Fruit fly (Drosophila melanogaster) whole organism: ENCODE measurements around the gene Cyp312a1.
A peak's percentile ranks its signal among the peaks of the same experiment; 100 is the strongest.

Experiments
- CG8478 ChIP-seq: fragments of >200 bp; optimal IDR thresholded peaks from 2 replicates; lab custom pipeline; 2018; ENCODE audit warnings: inconsistent platforms
- Dll ChIP-seq: fragments of >200 bp; optimal IDR thresholded peaks from 2 replicates; lab custom pipeline; 2017
- EcR ChIP-seq, 2 experiments: fragments of >200 bp; optimal IDR thresholded peaks; 2 replicates each; lab custom pipeline; 2017; ENCODE audit warnings: missing biosample characterization in 2 of 2, missing genetic modification characterization in 2 of 2, missing genetic modification reagents in 2 of 2
- pan ChIP-seq: fragments of >200 bp; optimal IDR thresholded peaks from 2 replicates; lab custom pipeline; 2017
- psq ChIP-seq: fragments of >200 bp; optimal IDR thresholded peaks from 2 replicates; lab custom pipeline; 2017
- usp ChIP-seq: fragments of >200 bp; optimal IDR thresholded peaks from 2 replicates; lab custom pipeline; 2017; ENCODE audit warnings: missing biosample characterization, missing genetic modification characterization, mixed read lengths

Cyp312a1 gene

DNA sequence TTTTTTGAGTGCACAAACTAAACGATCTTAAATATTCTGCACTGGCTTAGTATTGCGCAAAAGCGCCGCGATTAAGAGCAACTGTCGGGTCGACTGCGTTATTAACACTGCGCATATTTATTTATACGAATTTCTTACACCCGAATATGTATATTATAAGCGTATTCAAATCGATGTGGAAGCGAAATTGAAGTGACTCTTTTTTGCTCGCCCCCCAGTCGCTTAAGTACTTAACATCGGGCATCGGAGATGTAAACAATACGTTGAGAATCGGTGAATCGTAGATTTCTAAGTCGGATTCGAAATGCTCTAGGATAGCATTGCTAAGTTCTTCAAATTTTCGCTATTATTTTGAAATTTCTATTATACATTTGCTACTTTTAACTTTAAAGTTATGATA, at the start of gene Cyp312a1:
Cyp312a1 (minus strand) TSS at position 101 of the 400 bp plus-strand sequence.
- TF ChIP-seq EcR (GFP tag; optimal IDR thresholded peaks at IDR 0.05; lab: Kevin White, UChicago) (no peak), pan (lab: Kevin White, UChicago) (no peak), CG8478 (lab: Kevin White, UChicago) (no peak), psq (lab: Kevin White, UChicago) (no peak), Dll (no peak), usp (GFP tag; lab: Kevin White, UChicago) (no peak)

DNA sequence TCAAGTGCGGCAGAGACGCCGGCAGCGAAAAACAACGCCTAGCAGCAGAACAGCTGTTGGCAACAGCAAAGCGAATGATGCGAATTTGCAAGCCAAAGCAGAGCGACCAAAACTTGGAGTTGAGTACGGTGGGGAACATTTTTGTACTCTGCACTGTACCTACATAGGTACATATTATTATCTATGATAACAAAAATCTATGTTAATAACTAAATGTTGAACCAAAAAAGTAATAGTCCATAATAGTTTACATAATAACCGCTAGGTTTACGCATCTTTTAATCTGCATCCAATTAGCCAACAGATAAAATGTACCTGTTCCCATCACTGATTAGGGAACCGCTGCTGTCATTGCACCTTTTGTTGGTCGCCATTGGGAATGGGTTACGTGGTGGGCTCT, 49.4 kb upstream of the Cyp312a1 start:
- TF ChIP-seq EcR (GFP tag; optimal IDR thresholded peaks at IDR 0.05; lab: Kevin White, UChicago) (no peak), psq (lab: Kevin White, UChicago) (no peak), usp (GFP tag; lab: Kevin White, UChicago) (no peak)

DNA sequence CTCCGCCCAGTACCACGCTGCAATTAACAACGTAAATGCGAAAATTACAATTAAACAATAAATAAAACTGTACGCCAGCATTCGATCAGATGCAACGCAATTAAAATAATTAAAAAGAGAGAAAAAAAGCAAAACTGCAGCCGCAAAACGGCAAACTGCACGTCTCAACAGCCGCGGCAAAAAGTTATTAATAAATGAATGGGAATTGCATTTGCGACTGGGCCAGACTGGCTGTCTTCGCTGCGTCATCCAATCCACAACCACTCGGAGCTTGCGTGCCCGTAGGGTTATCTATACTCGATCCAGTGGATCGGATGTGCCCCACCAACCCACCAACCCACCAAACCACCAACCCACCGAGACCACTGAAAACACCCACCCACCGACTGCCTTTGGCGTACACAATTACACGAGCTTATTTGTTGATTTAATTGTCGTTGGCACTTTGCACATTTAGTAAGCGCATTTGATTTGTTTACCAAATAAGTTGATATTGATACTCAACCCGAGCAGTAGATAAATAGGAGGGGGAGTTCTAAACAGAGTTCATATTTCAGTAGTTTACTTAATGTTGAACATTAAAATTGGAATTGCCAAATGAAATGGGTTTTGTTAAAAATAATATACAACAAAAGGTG, 47.2 kb upstream of the Cyp312a1 start:
- TF ChIP-seq psq (lab: Kevin White, UChicago) = no peak
- no peak for TF ChIP-seq Dll
- TF ChIP-seq pan (lab: Kevin White, UChicago) = no peak
- no peak for TF ChIP-seq EcR (GFP tag; optimal IDR thresholded peaks at IDR 0.05; lab: Kevin White, UChicago)
- no peak for TF ChIP-seq usp (GFP tag; lab: Kevin White, UChicago)
- no peak for TF ChIP-seq CG8478 (lab: Kevin White, UChicago)

DNA sequence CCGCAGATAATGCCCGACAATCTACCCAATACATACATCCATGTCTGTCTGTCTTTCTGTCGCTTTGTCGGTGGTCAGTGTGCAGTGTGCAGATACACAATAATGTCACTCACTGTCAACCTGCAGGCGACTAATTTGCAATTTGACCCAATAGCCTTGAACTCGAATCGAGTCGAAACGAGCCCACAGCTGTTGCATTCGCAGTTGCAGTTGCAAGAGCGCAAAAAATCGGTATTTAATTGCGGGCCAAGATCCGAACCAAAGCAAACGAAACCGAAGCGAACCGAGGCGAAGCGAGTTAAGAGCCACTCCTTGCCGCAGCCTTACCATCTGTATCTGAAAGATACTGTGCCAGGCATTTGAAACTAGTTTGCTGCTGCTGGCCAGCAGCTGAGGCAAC, 42.3 kb upstream of the Cyp312a1 start:
- TF ChIP-seq CG8478 (lab: Kevin White, UChicago) (no peak), usp (GFP tag; lab: Kevin White, UChicago) (no peak), pan (lab: Kevin White, UChicago) (no peak), Dll (no peak), psq (lab: Kevin White, UChicago) (no peak), EcR (GFP tag; optimal IDR thresholded peaks at IDR 0.05; lab: Kevin White, UChicago) (no peak)

DNA sequence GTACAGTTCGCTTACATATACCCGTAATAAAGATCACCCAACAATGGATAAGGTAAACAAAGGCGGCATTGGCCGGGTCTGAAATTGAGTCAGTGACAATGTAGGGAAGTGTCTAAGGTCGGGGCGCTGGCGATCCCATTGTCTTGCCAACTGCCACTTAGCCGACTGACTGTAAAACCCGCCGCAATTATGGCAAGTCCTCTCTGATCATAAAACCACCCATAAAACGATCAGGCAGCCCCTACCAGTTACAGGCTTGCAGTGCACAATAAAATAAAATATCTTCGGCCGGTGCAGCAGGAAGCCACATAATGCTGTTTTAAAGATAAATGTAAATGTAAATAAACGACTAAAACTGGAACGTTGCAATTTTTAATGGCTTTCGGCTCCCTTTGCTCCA, 41.2 kb upstream of the Cyp312a1 start:
- TF ChIP-seq CG8478 (lab: Kevin White, UChicago) (no peak), EcR (GFP tag; optimal IDR thresholded peaks at IDR 0.05; lab: Kevin White, UChicago) (no peak)

DNA sequence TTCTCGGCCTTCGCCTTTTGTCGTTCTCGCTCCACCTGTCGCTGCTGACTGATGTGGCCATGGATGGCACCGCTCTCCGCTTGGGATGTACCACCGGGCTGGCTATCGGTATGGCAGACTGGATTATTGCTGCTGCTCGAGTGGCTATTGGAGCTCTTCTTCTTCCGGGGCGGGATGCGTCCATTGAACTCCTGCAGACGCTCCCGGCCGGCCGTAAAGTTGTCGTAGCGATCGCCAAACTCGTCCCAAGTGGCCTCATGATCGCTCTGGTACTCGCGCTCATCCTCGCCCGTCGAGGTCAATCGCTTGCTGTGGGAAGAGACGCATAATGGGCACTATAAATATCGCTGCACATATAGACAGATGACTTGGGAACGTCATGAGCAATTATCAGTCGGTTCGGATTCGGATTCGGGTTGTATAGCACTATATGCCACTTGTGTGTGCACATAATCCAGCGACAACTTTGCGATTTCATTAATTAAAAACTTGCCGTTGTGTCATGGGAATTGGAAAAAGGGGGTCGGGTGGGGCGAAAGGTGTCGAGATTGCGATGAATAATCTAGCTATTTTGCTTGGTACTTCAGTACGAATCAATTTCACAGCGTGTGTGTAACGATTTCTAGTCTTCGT, 39.7 kb upstream of the Cyp312a1 start:
- peak in 1 of 2 experiments; percentile 69 for TF ChIP-seq EcR (GFP tag; optimal IDR thresholded peaks at IDR 0.05; lab: Kevin White, UChicago)
- TF ChIP-seq psq (lab: Kevin White, UChicago) = no peak

DNA sequence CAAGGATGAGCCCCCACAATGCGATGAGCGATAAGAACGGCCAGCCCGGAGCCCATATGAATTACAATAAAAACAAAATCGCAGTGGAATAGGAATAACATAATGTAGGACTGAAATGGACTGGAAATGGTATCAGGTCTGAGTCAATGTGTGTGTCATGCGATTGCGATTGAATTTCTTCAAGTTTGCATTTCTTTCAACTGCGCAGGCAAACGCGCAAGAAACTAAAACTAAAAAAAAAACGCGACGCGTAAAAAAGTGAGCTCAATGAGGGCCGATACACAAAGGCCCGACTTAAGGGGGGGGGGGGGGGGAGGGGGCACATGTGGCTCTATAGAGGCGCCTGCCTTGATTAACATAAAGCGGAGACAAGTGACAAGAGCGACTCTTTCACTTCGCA, 38.6 kb upstream of the Cyp312a1 start:
- TF ChIP-seq psq (lab: Kevin White, UChicago) (no peak), usp (GFP tag; lab: Kevin White, UChicago) (no peak)

DNA sequence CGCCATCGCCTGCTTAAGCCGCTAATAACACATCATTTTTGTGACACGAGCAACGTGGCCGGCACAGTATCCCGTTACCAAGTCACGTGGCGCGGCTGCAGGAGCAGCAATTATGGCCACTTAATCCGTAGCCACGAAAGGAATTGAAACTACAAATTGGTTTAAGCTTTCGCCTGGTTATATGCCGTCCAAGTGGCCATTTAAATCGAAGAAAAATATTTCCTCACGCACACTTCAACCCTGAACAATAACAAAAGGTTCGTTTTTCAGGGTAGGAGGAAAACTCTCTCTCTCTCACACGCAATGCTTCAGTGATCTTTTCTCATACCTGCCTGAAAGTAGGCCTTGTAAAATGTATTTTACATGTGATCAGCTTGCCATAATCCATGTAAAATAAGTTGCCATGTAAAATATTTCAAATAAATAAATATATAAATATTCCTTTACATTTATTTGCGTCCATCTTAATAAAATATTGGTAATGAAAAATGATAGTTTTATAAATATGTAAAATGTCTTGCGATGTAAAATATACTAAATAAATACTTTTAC, 34.6 kb upstream of the Cyp312a1 start:
- TF ChIP-seq usp (GFP tag; lab: Kevin White, UChicago) (no peak), pan (lab: Kevin White, UChicago) (no peak), psq (lab: Kevin White, UChicago) (no peak), CG8478 (lab: Kevin White, UChicago) (no peak), EcR (GFP tag; optimal IDR thresholded peaks at IDR 0.05; lab: Kevin White, UChicago) (no peak), Dll (no peak)

DNA sequence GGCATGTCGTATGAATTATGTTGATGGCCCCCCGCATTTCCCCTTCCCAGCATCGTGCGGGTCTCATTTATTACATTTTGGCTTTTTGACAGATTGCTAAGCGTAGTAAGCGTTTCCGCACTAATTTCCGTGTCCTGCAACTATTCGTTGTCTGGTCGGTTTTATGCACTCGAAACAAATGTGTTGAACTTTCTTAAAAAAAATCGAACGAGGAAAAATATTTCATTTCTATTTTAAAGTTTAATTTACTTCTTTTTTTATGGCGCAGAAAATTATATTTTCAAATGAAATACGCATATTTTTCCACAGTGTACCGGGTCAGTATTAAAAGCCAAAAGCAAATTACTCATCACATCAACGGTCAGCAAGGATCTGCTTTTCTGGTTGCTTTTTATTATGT, 32.3 kb upstream of the Cyp312a1 start:
- TF ChIP-seq psq (lab: Kevin White, UChicago) (no peak), EcR (GFP tag; optimal IDR thresholded peaks at IDR 0.05; lab: Kevin White, UChicago) (no peak), pan (lab: Kevin White, UChicago) (no peak), CG8478 (lab: Kevin White, UChicago) (no peak), usp (GFP tag; lab: Kevin White, UChicago) (no peak), Dll (no peak)

DNA sequence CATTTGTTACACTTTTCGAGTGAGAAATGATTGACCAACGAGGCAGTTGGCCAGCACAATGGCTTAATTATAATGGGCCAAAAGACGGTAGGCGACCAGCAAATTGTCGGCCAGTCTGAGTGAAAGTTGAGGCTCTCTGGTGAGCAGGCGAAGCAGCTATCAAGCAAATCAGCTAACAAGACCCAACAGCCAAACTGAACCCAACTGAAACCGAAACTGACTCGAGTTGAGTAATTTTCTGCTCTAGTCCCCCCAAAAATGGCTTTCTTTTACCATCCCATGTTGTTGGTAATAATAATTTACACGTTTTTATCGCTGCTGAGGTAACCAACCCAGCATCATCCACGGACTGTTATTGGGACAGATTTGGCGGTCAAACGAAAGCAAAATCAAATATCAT, 30.6 kb upstream of the Cyp312a1 start:
- TF ChIP-seq psq (lab: Kevin White, UChicago) = no peak
- TF ChIP-seq pan (lab: Kevin White, UChicago) = no peak
- TF ChIP-seq EcR (GFP tag; optimal IDR thresholded peaks at IDR 0.05; lab: Kevin White, UChicago) = no peak
- TF ChIP-seq Dll = no peak
- TF ChIP-seq CG8478 (lab: Kevin White, UChicago) = no peak
- TF ChIP-seq usp (GFP tag; lab: Kevin White, UChicago) = no peak

DNA sequence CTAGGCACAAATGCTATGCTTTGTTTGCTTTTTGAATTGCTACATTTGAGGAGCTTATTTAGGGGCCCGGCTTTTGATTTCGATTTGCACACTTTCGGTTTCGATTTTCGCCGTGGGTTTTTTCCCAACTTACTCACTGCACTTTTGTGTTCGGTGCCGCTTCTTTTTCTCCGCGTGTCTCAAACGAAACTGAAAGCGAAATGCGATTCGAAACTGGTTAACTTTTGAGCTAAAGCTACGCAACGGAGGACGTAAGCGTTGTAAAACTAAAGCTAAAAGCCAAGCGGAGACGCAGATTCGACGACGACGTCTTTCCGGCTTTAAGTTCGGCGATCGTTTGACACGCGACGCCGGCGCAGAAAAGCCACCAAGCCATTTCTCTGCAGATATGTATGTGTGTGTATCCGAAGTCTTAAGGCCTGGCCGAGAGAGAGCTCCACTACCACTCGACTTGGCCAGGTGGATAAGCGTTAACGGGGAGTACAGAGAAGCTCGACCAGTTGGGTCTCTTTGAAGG, 29.7 kb upstream of the Cyp312a1 start, which contains the start of gene CG13699:
CG13699 (minus strand) TSS at position 349 of the 517 bp plus-strand sequence.
- no peak for TF ChIP-seq CG8478 (lab: Kevin White, UChicago)
- TF ChIP-seq psq (lab: Kevin White, UChicago) = no peak
- no peak for TF ChIP-seq Dll
- no peak for TF ChIP-seq EcR (GFP tag; optimal IDR thresholded peaks at IDR 0.05; lab: Kevin White, UChicago)
- no peak for TF ChIP-seq pan (lab: Kevin White, UChicago)
- TF ChIP-seq usp (GFP tag; lab: Kevin White, UChicago) = no peak

DNA sequence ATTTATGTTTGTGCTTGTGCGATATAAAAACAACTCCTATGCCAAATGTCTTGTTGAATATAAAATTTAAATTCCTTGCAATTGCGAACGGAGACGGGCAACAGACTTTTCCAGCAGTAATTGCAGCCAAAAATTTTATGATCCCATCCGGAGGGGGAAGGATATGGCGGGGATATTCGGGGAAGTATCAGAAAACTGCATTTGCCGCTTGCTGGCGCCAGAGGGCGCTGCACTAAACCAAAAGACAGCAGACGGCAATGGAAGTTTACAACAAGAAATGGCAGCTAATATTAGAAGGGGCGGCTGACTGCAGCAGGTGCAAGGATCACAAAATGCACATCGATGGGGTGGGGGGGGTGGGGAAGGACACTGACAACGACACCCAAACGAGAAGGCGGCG, 28.7 kb upstream of the Cyp312a1 start:
- TF ChIP-seq Dll = no peak
- no peak for TF ChIP-seq EcR (GFP tag; optimal IDR thresholded peaks at IDR 0.05; lab: Kevin White, UChicago)
